Worm (Caenorhabditis elegans) whole organism, L2 larva: ENCODE measurements around the gene dhs-13.

Experiments
- aly-2 ChIP-seq: fragments of 150-350 bp; optimal IDR thresholded peaks from 2 replicates; lab custom pipeline; 2014; ENCODE audit warnings: missing biosample characterization, missing genetic modification characterization
- blmp-1 ChIP-seq: sonication (generic microtip); optimal IDR thresholded peaks from 2 replicates; lab custom pipeline; 2017; ENCODE audit warnings: missing genetic modification characterization, mild to moderate bottlenecking, missing compliant biosample characterization, antibody characterized with exemption, moderate library complexity; ENCODE audit not compliant: insufficient read depth
- ceh-82 ChIP-seq: fragments of 150-350 bp; optimal IDR thresholded peaks from 2 replicates; lab custom pipeline; 2014; ENCODE audit warnings: missing biosample characterization, missing genetic modification characterization
- nhr-21 ChIP-seq: fragments of 150-350 bp; optimal IDR thresholded peaks from 2 replicates; lab custom pipeline; 2014; ENCODE audit warnings: missing biosample characterization, missing genetic modification characterization
- zag-1 ChIP-seq: fragments of 150-350 bp; optimal IDR thresholded peaks from 2 replicates; lab custom pipeline; 2014; ENCODE audit warnings: missing biosample characterization, missing genetic modification characterization
- ztf-4 ChIP-seq: fragments of 150-350 bp; optimal IDR thresholded peaks from 2 replicates; lab custom pipeline; 2014; ENCODE audit warnings: missing biosample characterization, missing genetic modification characterization

- TF ChIP-seq ztf-4 (tag; lab: Kevin White, UChicago) (no peak), aly-2 (tag; lab: Kevin White, UChicago) (no peak), nhr-21 (no peak), blmp-1 (tag; lab: Kevin White, UChicago) (no peak), zag-1 (tag; lab: Kevin White, UChicago) (no peak), ceh-82 (tag; lab: Kevin White, UChicago) (no peak)
Observed at ce11 chrV:1760682-1761081, 10.9 kb downstream of the dhs-13 start, which contains the start of gene clec-205.
